Fruit fly (Drosophila melanogaster) whole organism, embryonic: ENCODE measurements around the gene Cyp312a1.

Experiments used
- Blimp-1 ChIP-seq: fragments of 200-800 bp; sonication (Bioruptor generic); optimal IDR thresholded peaks from 3 replicates; lab custom pipeline; 2018; ENCODE audit warnings: missing biosample characterization, missing genetic modification characterization, mild to moderate bottlenecking, moderate library complexity, missing genetic modification reagents
- CG11247 ChIP-seq: fragments of 200-800 bp; sonication (Bioruptor generic); IDR thresholded peaks from 2 replicates; pipeline ENCODE4 v1.3.6; 2022; ENCODE audit warnings: missing biosample characterization, missing genetic modification characterization
- CG12071 ChIP-seq: fragments of 200-800 bp; sonication (Bioruptor generic); optimal IDR thresholded peaks from 3 replicates; lab custom pipeline; 2018; ENCODE audit warnings: missing biosample characterization, mild to moderate bottlenecking, missing genetic modification characterization
- CG12155 ChIP-seq: fragments of 200-800 bp; sonication (Bioruptor generic); optimal IDR thresholded peaks from 3 replicates; lab custom pipeline; 2016; ENCODE audit warnings: missing biosample characterization, missing genetic modification characterization
- CG13287 ChIP-seq: fragments of 200-800 bp; sonication (Bioruptor generic); IDR thresholded peaks from 2 replicates; pipeline ENCODE4 v1.3.6; 2022; ENCODE audit warnings: missing biosample characterization, missing genetic modification characterization; ENCODE audit not compliant: partially characterized antibody
- CG14050 ChIP-seq: fragments of 200-800 bp; sonication (Bioruptor generic); IDR thresholded peaks from 3 replicates; pipeline ENCODE4 v1.3.6; 2022; ENCODE audit warnings: missing biosample characterization, missing genetic modification characterization
- CG14965 ChIP-seq: fragments of 200-800 bp; sonication (Bioruptor generic); optimal IDR thresholded peaks from 2 replicates; lab custom pipeline; 2016; ENCODE audit warnings: missing biosample characterization, missing genetic modification characterization, borderline replicate concordance
- CG1603 ChIP-seq: fragments of 200-800 bp; sonication (Bioruptor generic); optimal IDR thresholded peaks from 2 replicates; lab custom pipeline; 2019; ENCODE audit warnings: missing biosample characterization, mild to moderate bottlenecking, missing genetic modification characterization, moderate library complexity
- CG16813 ChIP-seq: fragments of 200-800 bp; sonication (Bioruptor generic); IDR thresholded peaks from 3 replicates; pipeline ENCODE4 v1.3.6; 2022; ENCODE audit warnings: missing biosample characterization, missing genetic modification characterization; ENCODE audit not compliant: partially characterized antibody
- CG17186 ChIP-seq: fragments of 200-800 bp; sonication (Bioruptor generic); optimal IDR thresholded peaks from 3 replicates; lab custom pipeline; 2017; ENCODE audit warnings: missing biosample characterization, missing genetic modification reagents, missing genetic modification characterization
- CG17328 ChIP-seq: fragments of 200-800 bp; sonication (Bioruptor generic); IDR thresholded peaks from 2 replicates; pipeline ENCODE4 v1.3.6; 2022; ENCODE audit warnings: missing biosample characterization, missing genetic modification characterization
- CG17359 ChIP-seq: fragments of 200-800 bp; sonication (Bioruptor generic); optimal IDR thresholded peaks from 3 replicates; lab custom pipeline; 2018; ENCODE audit warnings: missing biosample characterization, mild to moderate bottlenecking, missing genetic modification characterization, moderate library complexity
- CG18011 ChIP-seq: fragments of 200-800 bp; sonication (Bioruptor generic); optimal IDR thresholded peaks from 2 replicates; lab custom pipeline; 2017; ENCODE audit warnings: missing biosample characterization, missing genetic modification characterization, mild to moderate bottlenecking, moderate library complexity, missing genotype
- CG18476 ChIP-seq: fragments of 200-800 bp; sonication (Bioruptor generic); optimal IDR thresholded peaks from 2 replicates; lab custom pipeline; 2016; ENCODE audit warnings: missing biosample characterization, mild to moderate bottlenecking, missing genetic modification characterization
- CG2889 ChIP-seq: fragments of 200-800 bp; sonication (Bioruptor generic); IDR thresholded peaks from 3 replicates; pipeline ENCODE4 v1.3.6; 2022; ENCODE audit warnings: missing biosample characterization, missing genetic modification characterization
- CG43689 ChIP-seq: fragments of 200-800 bp; sonication (Bioruptor generic); IDR thresholded peaks from 2 replicates; pipeline ENCODE4 v1.3.6; 2022; ENCODE audit warnings: missing biosample characterization, missing genetic modification characterization
- CG6689 ChIP-seq: fragments of 200-800 bp; sonication (Bioruptor generic); IDR thresholded peaks from 2 replicates; pipeline ENCODE4 v1.3.6; 2022; ENCODE audit warnings: missing biosample characterization, missing genetic modification characterization
- CG7745 ChIP-seq: fragments of 200-800 bp; sonication (Bioruptor generic); optimal IDR thresholded peaks from 2 replicates; lab custom pipeline; 2018; ENCODE audit warnings: missing biosample characterization, mild to moderate bottlenecking, missing genetic modification characterization, moderate library complexity
- CG7987 ChIP-seq: fragments of 200-800 bp; sonication (Bioruptor generic); optimal IDR thresholded peaks from 2 replicates; lab custom pipeline; 2018; ENCODE audit warnings: missing biosample characterization, mild to moderate bottlenecking, missing genetic modification characterization, moderate library complexity
- Dad ChIP-seq: fragments of 200-800 bp; sonication (Bioruptor generic); optimal IDR thresholded peaks from 3 replicates; lab custom pipeline; 2016; ENCODE audit warnings: missing biosample characterization, missing genetic modification characterization
- Dp ChIP-seq: fragments of 200-800 bp; sonication (Bioruptor generic); optimal IDR thresholded peaks from 2 replicates; lab custom pipeline; 2018; ENCODE audit warnings: missing biosample characterization, mild to moderate bottlenecking, missing genetic modification characterization, moderate library complexity
- Drgx ChIP-seq: fragments of 200-800 bp; sonication (Bioruptor generic); IDR thresholded peaks from 2 replicates; pipeline ENCODE4 v1.3.6; 2022; ENCODE audit warnings: missing biosample characterization, missing genetic modification characterization
- H2.0 ChIP-seq: fragments of 200-800 bp; sonication (Bioruptor generic); IDR thresholded peaks from 2 replicates; pipeline ENCODE4 v1.3.6; 2022; ENCODE audit warnings: missing biosample characterization, missing genetic modification characterization
- HLH54F ChIP-seq: fragments of 200-800 bp; sonication (Bioruptor generic); optimal IDR thresholded peaks from 3 replicates; lab custom pipeline; 2016; ENCODE audit warnings: missing biosample characterization, missing genetic modification characterization
- HLHmδ ChIP-seq: fragments of 200-800 bp; sonication (Bioruptor generic); optimal IDR thresholded peaks from 2 replicates; lab custom pipeline; 2018; ENCODE audit warnings: missing biosample characterization, mild to moderate bottlenecking, missing genetic modification characterization, moderate library complexity
- Med ChIP-seq: fragments of 200-800 bp; sonication (Bioruptor generic); peaks from one replicate; lab custom pipeline; 2016; ENCODE audit warnings: missing biosample characterization, missing genetic modification characterization, mild to moderate bottlenecking, inconsistent platforms, moderate library complexity
- Nf-YA ChIP-seq: fragments of 200-800 bp; sonication (Bioruptor generic); IDR thresholded peaks from 2 replicates; pipeline ENCODE4 v1.3.6; 2022; ENCODE audit warnings: missing biosample characterization, missing genetic modification characterization
- PHDP ChIP-seq: fragments of 200-800 bp; sonication (Bioruptor generic); optimal IDR thresholded peaks from 3 replicates; lab custom pipeline; 2018; ENCODE audit warnings: missing biosample characterization, mild to moderate bottlenecking, missing genetic modification characterization, moderate library complexity
- Rfx ChIP-seq: fragments of 200-800 bp; sonication (Bioruptor generic); IDR thresholded peaks from 2 replicates; pipeline ENCODE4 v1.3.6; 2022; ENCODE audit warnings: missing biosample characterization, missing genetic modification characterization
- Scr ChIP-seq: fragments of 200-800 bp; sonication (Bioruptor generic); IDR thresholded peaks from 2 replicates; pipeline ENCODE4 v1.3.6; 2022; ENCODE audit warnings: missing biosample characterization, missing genetic modification characterization; ENCODE audit not compliant: partially characterized antibody
- Side ChIP-seq: fragments of 200-800 bp; sonication (Bioruptor generic); optimal IDR thresholded peaks from 2 replicates; lab custom pipeline; 2016; ENCODE audit warnings: missing biosample characterization, missing genetic modification characterization
- Taf1 ChIP-seq: fragments of 200-800 bp; sonication (Bioruptor generic); IDR thresholded peaks from 2 replicates; pipeline ENCODE4 v1.3.6; 2022; ENCODE audit warnings: missing biosample characterization, missing genetic modification characterization
- Xbp1 ChIP-seq: fragments of 200-800 bp; sonication (Bioruptor generic); optimal IDR thresholded peaks from 3 replicates; lab custom pipeline; 2016; ENCODE audit warnings: missing biosample characterization, mild to moderate bottlenecking, missing genetic modification characterization
- Xrp1 ChIP-seq: fragments of 200-800 bp; sonication (Bioruptor generic); IDR thresholded peaks from 2 replicates; pipeline ENCODE4 v1.3.6; 2022; ENCODE audit warnings: missing biosample characterization, missing genetic modification characterization
- abd-A ChIP-seq: fragments of 200-800 bp; sonication (Bioruptor generic); optimal IDR thresholded peaks from 3 replicates; lab custom pipeline; 2019; ENCODE audit warnings: missing biosample characterization, mild to moderate bottlenecking, missing genetic modification characterization, moderate library complexity
- amos ChIP-seq: fragments of 200-800 bp; sonication (Bioruptor generic); IDR thresholded peaks from 2 replicates; pipeline ENCODE4 v1.3.6; 2022; ENCODE audit warnings: missing biosample characterization, missing genetic modification characterization; ENCODE audit not compliant: partially characterized antibody
- bowl ChIP-seq: fragments of 200-800 bp; sonication (Bioruptor generic); IDR thresholded peaks from 2 replicates; pipeline ENCODE4 v1.3.6; 2022; ENCODE audit warnings: missing biosample characterization, missing genetic modification characterization
- corto ChIP-seq: fragments of 200-800 bp; sonication (Bioruptor generic); optimal IDR thresholded peaks from 2 replicates; lab custom pipeline; 2016; ENCODE audit warnings: missing biosample characterization, mild to moderate bottlenecking, missing genetic modification characterization, moderate library complexity
- danr ChIP-seq: fragments of 200-800 bp; sonication (Bioruptor generic); IDR thresholded peaks from 2 replicates; pipeline ENCODE4 v1.3.6; 2022; ENCODE audit warnings: missing biosample characterization, missing genetic modification characterization
- fru ChIP-seq: fragments of >200 bp; optimal IDR thresholded peaks from 2 replicates; lab custom pipeline; 2017
- gem ChIP-seq: fragments of 200-800 bp; sonication (Bioruptor generic); optimal IDR thresholded peaks from 2 replicates; lab custom pipeline; 2019; ENCODE audit warnings: missing biosample characterization, mild to moderate bottlenecking, missing genetic modification characterization, moderate library complexity
- ham ChIP-seq: fragments of 200-800 bp; sonication (Bioruptor generic); IDR thresholded peaks from 2 replicates; pipeline ENCODE4 v1.3.6; 2022; ENCODE audit warnings: missing biosample characterization, missing genetic modification characterization
- hkb ChIP-seq, 2 experiments: fragments of 200-800 bp in 1 of 2; fragments of >200 bp in 1 of 2; sonication (Bioruptor generic) in 1 of 2; IDR thresholded peaks in 1 of 2; optimal IDR thresholded peaks in 1 of 2; 2 replicates each; pipeline versions ENCODE4 v1.3.6 to Lab custom; 2017 to 2022; ENCODE audit warnings: missing biosample characterization in 1 of 2, missing genetic modification characterization in 1 of 2
- jigr1 ChIP-seq: fragments of 200-800 bp; sonication (Bioruptor generic); IDR thresholded peaks from 3 replicates; pipeline ENCODE4 v1.3.6; 2022; ENCODE audit warnings: missing biosample characterization, missing genetic modification characterization
- lov ChIP-seq, 2 experiments: fragments of 200-800 bp in 1 of 2; fragments of >200 bp in 1 of 2; sonication (Bioruptor generic) in 1 of 2; IDR thresholded peaks in 1 of 2; optimal IDR thresholded peaks in 1 of 2; 2 replicates in 1 of 2; 3 replicates in 1 of 2; pipeline versions ENCODE4 v1.3.6 to Lab custom; 2017 to 2022; ENCODE audit warnings: missing biosample characterization in 1 of 2, missing genetic modification characterization in 1 of 2
- oc ChIP-seq: fragments of 200-800 bp; sonication (Bioruptor generic); optimal IDR thresholded peaks from 2 replicates; lab custom pipeline; 2018; ENCODE audit warnings: missing biosample characterization, mild to moderate bottlenecking, missing genetic modification characterization, moderate library complexity
- pb ChIP-seq: fragments of 200-800 bp; sonication (Bioruptor generic); optimal IDR thresholded peaks from 3 replicates; lab custom pipeline; 2016; ENCODE audit warnings: missing biosample characterization, missing genetic modification characterization
- pfk ChIP-seq: fragments of 200-800 bp; sonication (Bioruptor generic); optimal IDR thresholded peaks from 2 replicates; lab custom pipeline; 2018; ENCODE audit warnings: missing biosample characterization, mild to moderate bottlenecking, missing genetic modification characterization, moderate library complexity
- run ChIP-seq: fragments of 200-800 bp; sonication (Bioruptor generic); optimal IDR thresholded peaks from 3 replicates; lab custom pipeline; 2018; ENCODE audit warnings: missing biosample characterization, mild to moderate bottlenecking, missing genetic modification characterization

Cyp312a1 gene

DNA sequence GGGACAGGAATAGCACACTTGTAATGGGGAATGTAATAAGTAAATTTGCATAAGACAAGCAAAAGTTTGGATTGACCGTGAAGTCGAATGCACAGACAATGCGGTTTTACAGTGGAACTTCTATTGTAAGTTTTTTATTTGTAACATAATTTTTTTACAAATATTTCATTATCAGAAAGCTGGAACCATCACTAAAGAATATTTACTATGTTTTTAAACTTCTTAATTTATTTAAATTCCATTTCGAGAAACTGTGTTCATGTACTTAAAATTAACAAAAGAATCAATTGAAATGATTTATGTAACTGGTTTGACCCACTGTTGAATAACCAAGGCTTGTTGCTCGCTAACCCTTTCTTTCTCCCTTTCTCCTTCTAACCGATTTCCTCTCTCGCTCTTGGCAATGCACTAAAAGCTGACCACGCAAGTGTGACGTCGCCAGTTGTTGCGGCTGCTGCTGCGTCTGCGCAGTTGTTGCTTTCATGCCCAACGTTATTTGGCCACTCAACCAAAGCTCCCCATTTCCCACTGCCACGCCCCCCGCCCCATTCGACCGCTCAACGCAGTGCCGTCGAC is 31.0 kb downstream of the Cyp312a1 start (continued):
- TF ChIP-seq Blimp-1 (GFP tag; lab: Kevin White, UChicago) (peak; percentile 30), CG2889 (GFP tag; lab: Robert Waterston, UW) (no peak), CG7987 (no peak), corto (GFP tag; lab: Kevin White, UChicago) (no peak), gem (tag; lab: Kevin White, UChicago) (peak; percentile 45), lov (optimal IDR thresholded peaks at IDR 0.05; lab: Kevin White, UChicago) (no peak), lov (GFP tag; IDR thresholded peaks at IDR 0.05; lab: Robert Waterston, UW) (0 out of 3 replicates have a peak, but pooled peaks have one; percentile 14), HLHmδ (peak; percentile 17), CG12071 (GFP tag; lab: Kevin White, UChicago) (no peak), Med (peak; percentile 41), hkb (optimal IDR thresholded peaks at IDR 0.05; lab: Kevin White, UChicago) (no peak), hkb (GFP tag; IDR thresholded peaks at IDR 0.05; lab: Robert Waterston, UW) (no peak), Rfx (GFP tag; lab: Robert Waterston, UW) (no peak), abd-A (tag; lab: Kevin White, UChicago) (no peak), bowl (GFP tag; lab: Robert Waterston, UW) (no peak), Nf-YA (GFP tag; lab: Robert Waterston, UW) (no peak), run (tag; lab: Kevin White, UChicago) (peak; percentile 6), HLH54F (GFP tag; lab: Kevin White, UChicago) (no peak), CG1603 (peak; percentile 0), CG7745 (tag; lab: Kevin White, UChicago) (no peak), Xrp1 (GFP tag; lab: Robert Waterston, UW) (peak; percentile 30; the same call in 1 of the 2 replicates), Side (GFP tag; lab: Kevin White, UChicago) (no peak), CG18476 (GFP tag; lab: Kevin White, UChicago) (no peak), Drgx (GFP tag; lab: Robert Waterston, UW) (no peak), amos (GFP tag; lab: Robert Waterston, UW) (no peak), CG14050 (no peak), oc (tag; lab: Kevin White, UChicago) (peak; percentile 34), jigr1 (GFP tag; lab: Robert Waterston, UW) (no peak), Taf1 (GFP tag; lab: Robert Waterston, UW) (no peak), CG43689 (no peak), CG17186 (no peak), Scr (GFP tag; lab: Robert Waterston, UW) (no peak), CG12155 (no peak), CG16813 (GFP tag; lab: Robert Waterston, UW) (no peak), Dp (GFP tag; lab: Kevin White, UChicago) (no peak), CG17359 (tag; lab: Kevin White, UChicago) (peak; percentile 15), fru (lab: Kevin White, UChicago) (no peak), pb (GFP tag; lab: Kevin White, UChicago) (no peak), CG14965 (GFP tag; lab: Kevin White, UChicago) (no peak), CG17328 (GFP tag; lab: Robert Waterston, UW) (peak; percentile 9; the same call in 1 of the 2 replicates), pfk (no peak), H2.0 (GFP tag; lab: Robert Waterston, UW) (no peak), danr (GFP tag; lab: Robert Waterston, UW) (no peak), Xbp1 (GFP tag; lab: Kevin White, UChicago) (no peak), CG6689 (GFP tag; lab: Robert Waterston, UW) (peak; percentile 30; the same call in 1 of the 2 replicates), CG18011 (GFP tag; lab: Kevin White, UChicago) (no peak), CG11247 (GFP tag; lab: Robert Waterston, UW) (no peak), Dad (GFP tag; lab: Kevin White, UChicago) (no peak), PHDP (tag; lab: Kevin White, UChicago) (no peak), ham (no peak), CG13287 (GFP tag; lab: Robert Waterston, UW) (no peak)
